Worm (Caenorhabditis elegans) whole organism, L1 larva: ENCODE results near the gene Y66D12A.8.

Source experiments
- C16A3.4 ChIP-seq: fragments of 150-350 bp; optimal IDR thresholded peaks from 2 replicates; lab custom pipeline; 2014; ENCODE audit warnings: missing biosample characterization, missing genetic modification characterization
- F16B12.6 ChIP-seq: fragments of 150-350 bp; optimal IDR thresholded peaks from 2 replicates; lab custom pipeline; 2014; ENCODE audit warnings: missing biosample characterization, missing genetic modification characterization
- alr-1 ChIP-seq: fragments of 200-800 bp; sonication (Bioruptor generic); optimal IDR thresholded peaks from 2 replicates; lab custom pipeline; 2018; ENCODE audit warnings: borderline replicate concordance, mild to moderate bottlenecking, missing genetic modification characterization, missing compliant biosample characterization
- aly-2 ChIP-seq: fragments of 150-350 bp; optimal IDR thresholded peaks from 2 replicates; lab custom pipeline; 2014; ENCODE audit warnings: missing biosample characterization, missing genetic modification characterization
- ama-1 ChIP-seq: fragments of 150-350 bp; optimal IDR thresholded peaks from 2 replicates; lab custom pipeline; 2014
- blmp-1 ChIP-seq: fragments of 150-350 bp; optimal IDR thresholded peaks from 2 replicates; lab custom pipeline; 2014; ENCODE audit warnings: missing biosample characterization, missing genetic modification characterization
- ceh-90 ChIP-seq: sonication (generic microtip); optimal IDR thresholded peaks from 2 replicates; lab custom pipeline; 2016; ENCODE audit warnings: missing genetic modification characterization, missing compliant biosample characterization
- dpl-1 ChIP-seq, 3 experiments: fragments of 150-350 bp in 2 of 3; sonication (generic microtip) in 1 of 3; optimal IDR thresholded peaks; 2 replicates each; lab custom pipeline; 2014 to 2017; ENCODE audit warnings: missing biosample characterization in 3 of 3, missing genetic modification characterization in 3 of 3, missing genetic modification reagents in 3 of 3
- efl-1 ChIP-seq, 4 experiments: fragments of 150-350 bp; optimal IDR thresholded peaks in 3 of 4; peaks in 1 of 4; 1 replicate in 1 of 4; 2 replicates in 3 of 4; lab custom pipeline; 2014; ENCODE audit warnings: missing biosample characterization in 2 of 4, missing genetic modification characterization in 2 of 4, missing genetic modification reagents in 2 of 4
- egl-13 ChIP-seq: sonication (generic microtip); optimal IDR thresholded peaks from 2 replicates; lab custom pipeline; 2016; ENCODE audit warnings: missing genotype, missing genetic modification reagents, missing genetic modification characterization, missing compliant biosample characterization
- egl-27 ChIP-seq, 2 experiments: fragments of 150-350 bp in 1 of 2; sonication (generic microtip); optimal IDR thresholded peaks; 3 replicates each; lab custom pipeline; 2017 to 2018; ENCODE audit warnings: missing biosample characterization in 2 of 2, missing genetic modification characterization in 2 of 2, missing genetic modification reagents in 2 of 2
- ets-5 ChIP-seq: fragments of 200-800 bp; sonication (Bioruptor generic); IDR thresholded peaks from 2 replicates; pipeline ENCODE4 v1.3.6; 2022; ENCODE audit warnings: missing genetic modification characterization, missing compliant biosample characterization
- grh-1 ChIP-seq: fragments of 200-800 bp; sonication (Bioruptor generic); IDR thresholded peaks from 2 replicates; pipeline ENCODE4 v1.3.6; 2022; ENCODE audit warnings: missing genetic modification reagents, missing genetic modification characterization, missing compliant biosample characterization
- hlh-4 ChIP-seq: sonication (generic microtip); optimal IDR thresholded peaks from 2 replicates; lab custom pipeline; 2016; ENCODE audit warnings: mild to moderate bottlenecking, missing genetic modification characterization, missing compliant biosample characterization
- hpl-2 ChIP-seq: fragments of 150-350 bp; optimal IDR thresholded peaks from 2 replicates; lab custom pipeline; 2014; ENCODE audit warnings: missing biosample characterization, missing genetic modification reagents, missing genetic modification characterization
- lin-13 ChIP-seq: fragments of 150-350 bp; optimal IDR thresholded peaks from 2 replicates; lab custom pipeline; 2014; ENCODE audit warnings: missing biosample characterization, missing genetic modification reagents, missing genetic modification characterization
- lin-14 ChIP-seq: fragments of 200-800 bp; sonication (Bioruptor generic); optimal IDR thresholded peaks from 2 replicates; lab custom pipeline; 2018; ENCODE audit warnings: mild to moderate bottlenecking, missing genetic modification characterization, moderate library complexity, missing compliant biosample characterization
- lin-15B ChIP-seq: fragments of 150-350 bp; sonication (generic microtip); optimal IDR thresholded peaks from 3 replicates; lab custom pipeline; 2014; ENCODE audit warnings: missing biosample characterization, missing genetic modification characterization
- lin-35 ChIP-seq, 2 experiments: fragments of 150-350 bp; optimal IDR thresholded peaks; 2 replicates each; lab custom pipeline; 2014; ENCODE audit warnings: missing biosample characterization in 2 of 2, missing genetic modification characterization in 2 of 2, missing genetic modification reagents in 2 of 2
- lin-39 ChIP-seq: fragments of 150-350 bp; optimal IDR thresholded peaks from 2 replicates; lab custom pipeline; 2014; ENCODE audit warnings: missing biosample characterization, missing genetic modification reagents, missing genetic modification characterization
- nhr-11 ChIP-seq: fragments of 150-350 bp; optimal IDR thresholded peaks from 2 replicates; lab custom pipeline; 2014; ENCODE audit warnings: missing biosample characterization, missing genetic modification characterization
- nhr-12 ChIP-seq: sonication (generic microtip); optimal IDR thresholded peaks from 2 replicates; lab custom pipeline; 2017; ENCODE audit warnings: missing biosample characterization, missing genetic modification characterization
- nhr-20 ChIP-seq: sonication (generic microtip); optimal IDR thresholded peaks from 2 replicates; lab custom pipeline; 2016; ENCODE audit warnings: mild to moderate bottlenecking, missing genetic modification characterization, missing compliant biosample characterization
- nhr-237 ChIP-seq: fragments of 150-350 bp; optimal IDR thresholded peaks from 2 replicates; lab custom pipeline; 2014; ENCODE audit warnings: missing biosample characterization, missing genetic modification characterization
- nhr-28 ChIP-seq: fragments of 150-350 bp; optimal IDR thresholded peaks from 2 replicates; lab custom pipeline; 2014; ENCODE audit warnings: missing biosample characterization, missing genetic modification characterization
- nhr-47 ChIP-seq: sonication (generic microtip); optimal IDR thresholded peaks from 2 replicates; lab custom pipeline; 2016; ENCODE audit warnings: mild to moderate bottlenecking, missing genetic modification characterization, moderate library complexity, missing compliant biosample characterization
- nhr-84 ChIP-seq: sonication (generic microtip); optimal IDR thresholded peaks from 2 replicates; lab custom pipeline; 2017; ENCODE audit warnings: missing biosample characterization, missing genetic modification characterization
- nhr-85 ChIP-seq: sonication (generic microtip); peaks from one replicate; lab custom pipeline; 2016; ENCODE audit warnings: missing genetic modification characterization, inconsistent platforms, missing compliant biosample characterization
- nhr-90 ChIP-seq: sonication (generic microtip); optimal IDR thresholded peaks from 2 replicates; lab custom pipeline; 2016; ENCODE audit warnings: mild to moderate bottlenecking, missing genetic modification characterization, missing compliant biosample characterization; ENCODE audit not compliant: poor library complexity
- pqm-1 ChIP-seq: sonication (generic microtip); optimal IDR thresholded peaks from 3 replicates; lab custom pipeline; 2017; ENCODE audit warnings: missing biosample characterization, missing genetic modification characterization
- snu-23 ChIP-seq: sonication (generic microtip); optimal IDR thresholded peaks from 2 replicates; lab custom pipeline; 2016; ENCODE audit warnings: missing genetic modification characterization, missing compliant biosample characterization
- tlp-1 ChIP-seq: fragments of 150-350 bp; optimal IDR thresholded peaks from 2 replicates; lab custom pipeline; 2014; ENCODE audit warnings: missing biosample characterization, missing genetic modification characterization
- unc-30 ChIP-seq: sonication (generic microtip); optimal IDR thresholded peaks from 2 replicates; lab custom pipeline; 2017; ENCODE audit warnings: missing biosample characterization, missing genetic modification characterization
- unc-86 ChIP-seq: sonication (generic microtip); optimal IDR thresholded peaks from 2 replicates; lab custom pipeline; 2016; ENCODE audit warnings: missing genetic modification characterization, missing compliant biosample characterization
- unc-98 ChIP-seq: fragments of 200-800 bp; sonication (Bioruptor generic); IDR thresholded peaks from 2 replicates; pipeline ENCODE4 v1.3.6; 2022; ENCODE audit warnings: missing genetic modification characterization, missing compliant biosample characterization
- zip-4 ChIP-seq: fragments of 200-800 bp; sonication (Bioruptor generic); optimal IDR thresholded peaks from 2 replicates; lab custom pipeline; 2018; ENCODE audit warnings: mild to moderate bottlenecking, missing genetic modification characterization, moderate library complexity, missing compliant biosample characterization
- ztf-11 ChIP-seq, 2 experiments: sonication (generic microtip); optimal IDR thresholded peaks; 2 replicates each; lab custom pipeline; 2016 to 2017; ENCODE audit warnings: missing genetic modification characterization in 2 of 2, missing biosample characterization in 1 of 2, missing compliant biosample characterization in 1 of 2

Gene Y66D12A.8

DNA sequence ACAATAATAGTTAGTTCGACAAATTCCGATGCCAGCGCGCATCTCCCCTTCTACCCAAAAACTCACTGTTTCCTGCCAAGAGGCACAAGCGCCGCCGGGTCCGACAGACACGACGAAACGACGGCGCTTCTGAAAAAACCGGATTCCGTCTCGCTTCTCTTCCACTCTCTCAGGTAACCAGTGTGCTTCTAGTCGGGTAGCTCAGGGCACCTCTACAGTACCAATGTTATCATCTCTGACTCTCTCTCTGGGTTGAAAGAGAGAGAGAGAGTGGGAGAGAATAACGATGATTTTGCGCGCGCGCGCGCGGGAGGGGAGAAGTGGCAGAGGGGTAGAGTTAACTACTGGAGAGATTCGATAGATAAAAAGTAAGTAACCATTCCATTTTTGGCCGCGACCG is 17.2 kb upstream of the Y66D12A.8 start (continued):
- TF ChIP-seq nhr-20 (tag; lab: Kevin White, UChicago) (peak; percentile 20), unc-98 (no peak), nhr-237 (no peak), hpl-2 (no peak), unc-30 (tag; lab: Kevin White, UChicago) (no peak)
- TF ChIP-seq, all 84 proteins: peak for 17

- no peak for TF ChIP-seq tlp-1 (tag; lab: Kevin White, UChicago)
- TF ChIP-seq lin-14 (GFP tag; lab: Kevin White, UChicago) = peak; percentile 39
- TF ChIP-seq nhr-85 (tag; lab: Kevin White, UChicago) = peak; percentile 59
- TF ChIP-seq snu-23 (GFP tag; lab: Kevin White, UChicago) = peak; percentile 12
- no peak for TF ChIP-seq efl-1 (optimal IDR thresholded peaks at IDR 0.05; lab: Kevin White, UChicago)
- peak in 1 of 2 experiments; percentile 40 for TF ChIP-seq efl-1 (GFP tag; optimal IDR thresholded peaks at IDR 0.05 in 1 of 2; lab: Kevin White, UChicago)
These were observed 15.8 kb upstream of the Y66D12A.8 start for ce11 chrIII:11558251-11558650.

DNA sequence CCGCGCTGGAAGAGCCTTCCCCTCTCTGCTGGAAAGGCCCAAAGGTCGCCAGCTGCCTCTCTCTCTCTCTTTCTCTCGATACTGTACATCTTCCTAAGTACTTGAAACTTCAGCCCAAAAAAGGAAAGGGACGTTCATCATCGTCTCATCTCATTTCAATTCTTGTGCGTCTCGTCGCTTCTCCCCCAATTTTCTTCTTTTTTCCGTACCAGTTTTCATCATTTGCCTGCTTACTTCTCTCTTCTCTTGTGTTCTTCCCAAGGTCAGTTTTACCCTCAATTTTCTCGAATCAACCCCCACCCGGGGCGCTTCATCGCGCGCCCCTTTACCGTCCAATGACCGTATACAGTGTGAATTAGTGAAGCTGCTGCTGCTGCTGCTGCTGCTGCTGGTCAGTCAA is 14.3 kb upstream of the Y66D12A.8 start:
- TF ChIP-seq alr-1 (tag; lab: Kevin White, UChicago) = no peak
- TF ChIP-seq dpl-1 (GFP tag; optimal IDR thresholded peaks at IDR 0.05; lab: Kevin White, UChicago) = no peak
- TF ChIP-seq nhr-47 (tag; lab: Kevin White, UChicago) = no peak
- TF ChIP-seq pqm-1 (tag; lab: Kevin White, UChicago) = no peak
- TF ChIP-seq lin-13 (GFP tag; lab: Kevin White, UChicago) = no peak
- no peak for TF ChIP-seq unc-86
- no peak for TF ChIP-seq efl-1 (optimal IDR thresholded peaks at IDR 0.05; lab: Kevin White, UChicago)
- no peak for TF ChIP-seq efl-1 (GFP tag; optimal IDR thresholded peaks at IDR 0.05 in 1 of 2; lab: Kevin White, UChicago)
- TF ChIP-seq grh-1 (GFP tag; lab: Robert Waterston, UW) = 0 out of 2 replicates have a peak, but pooled peaks have one; percentile 10
- TF ChIP-seq lin-39 = no peak
- no peak for TF ChIP-seq lin-35 (GFP tag; optimal IDR thresholded peaks at IDR 0.05; lab: Kevin White, UChicago)
- no peak for TF ChIP-seq egl-27 (tag; optimal IDR thresholded peaks at IDR 0.05; lab: Kevin White, UChicago)
- TF ChIP-seq nhr-85 (tag; lab: Kevin White, UChicago) = peak; percentile 68
- no peak for TF ChIP-seq zip-4 (GFP tag; lab: Kevin White, UChicago)
- TF ChIP-seq nhr-237 = no peak
- TF ChIP-seq ztf-11 (tag; optimal IDR thresholded peaks at IDR 0.05; lab: Kevin White, UChicago) = peak in 1 of 2 experiments; percentile 4
- peak; percentile 25 for TF ChIP-seq blmp-1 (tag; lab: Kevin White, UChicago)
- TF ChIP-seq F16B12.6 (tag; lab: Kevin White, UChicago) = no peak
- peak; percentile 30 for TF ChIP-seq snu-23 (GFP tag; lab: Kevin White, UChicago)
- peak; percentile 36 for TF ChIP-seq lin-14 (GFP tag; lab: Kevin White, UChicago)
- TF ChIP-seq egl-13 = no peak
- TF ChIP-seq nhr-28 (tag; lab: Kevin White, UChicago) = no peak
- TF ChIP-seq nhr-90 (tag; lab: Kevin White, UChicago) = no peak
- TF ChIP-seq nhr-20 (tag; lab: Kevin White, UChicago) = no peak
- TF ChIP-seq ceh-90 (tag; lab: Kevin White, UChicago) = no peak
- TF ChIP-seq aly-2 = no peak

DNA sequence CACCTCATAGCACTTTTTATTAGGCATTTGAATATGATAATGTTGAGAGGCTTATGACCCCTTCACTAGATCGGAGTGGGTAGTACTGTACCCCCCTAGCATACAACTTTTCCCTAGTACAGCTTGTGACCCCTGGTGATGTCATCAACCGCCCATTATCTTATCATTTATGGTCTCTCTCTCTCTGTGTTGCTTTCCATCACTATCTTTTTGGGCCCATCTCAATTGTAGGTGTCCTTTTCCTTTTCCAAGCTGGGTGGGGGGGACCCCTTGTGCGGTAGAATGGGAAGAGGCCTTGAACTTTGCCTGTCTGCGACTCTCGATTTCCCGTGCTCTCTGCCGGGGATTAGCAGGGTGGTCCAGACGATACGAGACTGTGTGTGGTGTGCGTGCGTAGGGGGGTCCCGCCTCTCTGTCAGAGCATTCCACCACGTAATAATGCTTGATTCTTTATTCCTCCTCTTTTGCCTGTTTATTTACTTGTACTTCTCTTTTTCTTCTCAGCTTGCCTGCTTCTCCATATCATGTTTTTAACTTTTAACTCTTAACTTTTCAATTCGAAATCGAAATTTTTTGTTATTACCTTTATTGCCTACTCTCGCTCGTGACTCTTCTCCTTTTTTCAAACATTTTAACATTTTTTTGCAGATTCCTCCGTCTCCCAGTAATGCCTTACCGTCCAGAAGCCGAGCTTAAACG is 13.4 kb upstream of the Y66D12A.8 start, which contains the start of gene ztf-29:
Gene ztf-29 (plus strand): TSS at position 649 of the 699 bp plus-strand sequence.
- TF ChIP-seq ama-1 (lab: Kevin White, UChicago) (no peak), ets-5 (no peak), hlh-4 (no peak), C16A3.4 (tag; lab: Kevin White, UChicago) (no peak), nhr-12 (tag; lab: Kevin White, UChicago) (no peak), nhr-11 (tag; lab: Kevin White, UChicago) (no peak), nhr-84 (no peak), lin-15B (tag; lab: Kevin White, UChicago) (no peak)
